Worm (Caenorhabditis elegans) whole organism, early embryonic: Measurements from ENCODE around the gene F54F7.2.

Experiments used
- B0310.2 ChIP-seq: sonication (generic microtip); optimal IDR thresholded peaks from 2 replicates; lab custom pipeline; 2016; ENCODE audit warnings: mild to moderate bottlenecking, missing genetic modification characterization, missing compliant biosample characterization
- F13C5.2 ChIP-seq: sonication (generic microtip); optimal IDR thresholded peaks from 2 replicates; lab custom pipeline; 2017; ENCODE audit warnings: mild to moderate bottlenecking, missing genetic modification characterization, inconsistent platforms, missing compliant biosample characterization
- aly-1 ChIP-seq: sonication (generic microtip); optimal IDR thresholded peaks from 2 replicates; lab custom pipeline; 2016; ENCODE audit warnings: missing genetic modification characterization, missing compliant biosample characterization
- ama-1 ChIP-seq: fragments of 150-350 bp; optimal IDR thresholded peaks from 2 replicates; lab custom pipeline; 2014
- ceh-13 ChIP-seq: fragments of 200-800 bp; sonication (Bioruptor generic); optimal IDR thresholded peaks from 2 replicates; lab custom pipeline; 2018; ENCODE audit warnings: mild to moderate bottlenecking, missing genetic modification characterization, missing compliant biosample characterization
- ceh-36 ChIP-seq: sonication (generic microtip); optimal IDR thresholded peaks from 2 replicates; lab custom pipeline; 2016; ENCODE audit warnings: missing genetic modification characterization, inconsistent platforms, missing compliant biosample characterization
- ets-7 ChIP-seq: sonication (generic microtip); optimal IDR thresholded peaks from 2 replicates; lab custom pipeline; 2016; ENCODE audit warnings: missing genotype, missing genetic modification characterization, missing compliant biosample characterization
- flt-1 ChIP-seq: fragments of 200-800 bp; sonication (Bioruptor generic); IDR thresholded peaks from 2 replicates; pipeline ENCODE4 v1.3.6; 2022; ENCODE audit warnings: missing genetic modification characterization, missing compliant biosample characterization
- hmbx-1 ChIP-seq: sonication (generic microtip); optimal IDR thresholded peaks from 2 replicates; lab custom pipeline; 2016; ENCODE audit warnings: mild to moderate bottlenecking, missing genetic modification characterization, missing compliant biosample characterization
- hmg-4 ChIP-seq: fragments of 200-800 bp; sonication (Bioruptor generic); optimal IDR thresholded peaks from 2 replicates; lab custom pipeline; 2018; ENCODE audit warnings: mild to moderate bottlenecking, missing genetic modification characterization, missing compliant biosample characterization
- hnd-1 ChIP-seq: sonication (generic microtip); optimal IDR thresholded peaks from 2 replicates; lab custom pipeline; 2016; ENCODE audit warnings: missing genetic modification characterization, missing compliant biosample characterization
- pes-1 ChIP-seq: fragments of 200-800 bp; sonication (Bioruptor generic); IDR thresholded peaks from 2 replicates; pipeline ENCODE4 v1.3.6; 2022; ENCODE audit warnings: missing genetic modification reagents, missing genetic modification characterization, missing compliant biosample characterization
- scrt-1 ChIP-seq: fragments of 200-800 bp; sonication (Bioruptor generic); IDR thresholded peaks from 2 replicates; pipeline ENCODE4 v1.3.6; 2022; ENCODE audit warnings: missing genetic modification characterization, missing compliant biosample characterization
- sea-1 ChIP-seq: fragments of 200-800 bp; sonication (Bioruptor generic); conservative IDR thresholded peaks from 2 replicates; pipeline ENCODE4 v1.3.6; 2022; ENCODE audit warnings: missing genetic modification characterization, missing compliant biosample characterization
- tbx-11 ChIP-seq: fragments of 200-800 bp; sonication (Bioruptor generic); IDR thresholded peaks from 2 replicates; pipeline ENCODE4 v1.3.6; 2022; ENCODE audit warnings: missing genetic modification characterization, missing compliant biosample characterization
- tbx-37 ChIP-seq: fragments of 200-800 bp; sonication (Bioruptor generic); conservative IDR thresholded peaks from 2 replicates; pipeline ENCODE4 v1.3.6; 2022; ENCODE audit warnings: missing genetic modification reagents, missing genetic modification characterization, missing compliant biosample characterization
- tra-4 ChIP-seq: sonication (generic microtip); optimal IDR thresholded peaks from 2 replicates; lab custom pipeline; 2017; ENCODE audit warnings: missing genetic modification characterization, missing compliant biosample characterization

F54F7.2 gene

ce11 chrX:11856214-11856613, 12.8 kb downstream of the F54F7.2 start:
- TF ChIP-seq scrt-1 (GFP tag; lab: Robert Waterston, UW) (no peak), tbx-37 (GFP tag; lab: Robert Waterston, UW) (no peak), sea-1 (GFP tag; lab: Robert Waterston, UW) (no peak), B0310.2 (tag; lab: Kevin White, UChicago) (no peak), ceh-36 (no peak), hmg-4 (GFP tag; lab: Kevin White, UChicago) (no peak), aly-1 (tag; lab: Kevin White, UChicago) (no peak), hnd-1 (tag; lab: Kevin White, UChicago) (no peak), hmbx-1 (no peak)

- TF ChIP-seq hmg-4 (GFP tag; lab: Kevin White, UChicago) (no peak), F13C5.2 (no peak), ama-1 (lab: Kevin White, UChicago) (no peak), ets-7 (tag; lab: Kevin White, UChicago) (no peak), hnd-1 (tag; lab: Kevin White, UChicago) (no peak), sea-1 (GFP tag; lab: Robert Waterston, UW) (no peak), hmbx-1 (no peak), ceh-13 (GFP tag; lab: Kevin White, UChicago) (no peak), B0310.2 (tag; lab: Kevin White, UChicago) (no peak), tbx-11 (GFP tag; lab: Robert Waterston, UW) (no peak), flt-1 (GFP tag; lab: Robert Waterston, UW) (no peak), tra-4 (tag; lab: Kevin White, UChicago) (no peak), ceh-36 (no peak), aly-1 (tag; lab: Kevin White, UChicago) (no peak), tbx-37 (GFP tag; lab: Robert Waterston, UW) (no peak), scrt-1 (GFP tag; lab: Robert Waterston, UW) (no peak)
Observed at ce11 chrX:11857178-11857577, 13.7 kb downstream of the F54F7.2 start, which contains the start of gene mes-1. TSS of gene mes-1 (plus strand) at chrX:11857478.

- TF ChIP-seq B0310.2 (tag; lab: Kevin White, UChicago) (no peak), pes-1 (no peak), aly-1 (tag; lab: Kevin White, UChicago) (no peak), scrt-1 (GFP tag; lab: Robert Waterston, UW) (no peak), ceh-36 (no peak), tra-4 (tag; lab: Kevin White, UChicago) (no peak), ets-7 (tag; lab: Kevin White, UChicago) (no peak), tbx-37 (GFP tag; lab: Robert Waterston, UW) (no peak), F13C5.2 (no peak), ceh-13 (GFP tag; lab: Kevin White, UChicago) (no peak), hmbx-1 (no peak), hmg-4 (GFP tag; lab: Kevin White, UChicago) (no peak), flt-1 (GFP tag; lab: Robert Waterston, UW) (no peak), hnd-1 (tag; lab: Kevin White, UChicago) (no peak), ama-1 (lab: Kevin White, UChicago) (no peak), sea-1 (GFP tag; lab: Robert Waterston, UW) (no peak)
Observed at ce11 chrX:11863307-11863706, 19.8 kb downstream of the F54F7.2 start, which contains the start of gene F54F7.10. TSS of gene F54F7.10 (plus strand) at chrX:11863607.

ce11 chrX:11865083-11865482, 21.6 kb downstream of the F54F7.2 start, which contains the start of gene F54F7.6:
TSS of gene F54F7.6 (plus strand) at chrX:11865383.
- TF ChIP-seq ceh-36 (no peak), scrt-1 (GFP tag; lab: Robert Waterston, UW) (no peak), ceh-13 (GFP tag; lab: Kevin White, UChicago) (no peak), B0310.2 (tag; lab: Kevin White, UChicago) (no peak), tbx-11 (GFP tag; lab: Robert Waterston, UW) (no peak), ama-1 (lab: Kevin White, UChicago) (no peak), flt-1 (GFP tag; lab: Robert Waterston, UW) (no peak), ets-7 (tag; lab: Kevin White, UChicago) (no peak), tbx-37 (GFP tag; lab: Robert Waterston, UW) (no peak), hmbx-1 (no peak), sea-1 (GFP tag; lab: Robert Waterston, UW) (no peak), tra-4 (tag; lab: Kevin White, UChicago) (no peak), F13C5.2 (no peak)

ce11 chrX:11869260-11869659, 25.8 kb downstream of the F54F7.2 start, which contains the start of gene dot-1.2:
TSS of gene dot-1.2 (minus strand) at chrX:11869360.
- no peak for TF ChIP-seq pes-1
- TF ChIP-seq F13C5.2: no peak
- no peak for TF ChIP-seq tbx-11 (GFP tag; lab: Robert Waterston, UW)
- no peak for TF ChIP-seq aly-1 (tag; lab: Kevin White, UChicago)
- TF ChIP-seq B0310.2 (tag; lab: Kevin White, UChicago): no peak
- no peak for TF ChIP-seq hnd-1 (tag; lab: Kevin White, UChicago)
- no peak for TF ChIP-seq tbx-37 (GFP tag; lab: Robert Waterston, UW)
- TF ChIP-seq ceh-36: no peak
- no peak for TF ChIP-seq ceh-13 (GFP tag; lab: Kevin White, UChicago)
- no peak for TF ChIP-seq tra-4 (tag; lab: Kevin White, UChicago)
- no peak for TF ChIP-seq hmg-4 (GFP tag; lab: Kevin White, UChicago)
- TF ChIP-seq ama-1 (lab: Kevin White, UChicago): no peak
- no peak for TF ChIP-seq ets-7 (tag; lab: Kevin White, UChicago)
- TF ChIP-seq flt-1 (GFP tag; lab: Robert Waterston, UW): no peak
- no peak for TF ChIP-seq sea-1 (GFP tag; lab: Robert Waterston, UW)
- TF ChIP-seq hmbx-1: no peak
- no peak for TF ChIP-seq scrt-1 (GFP tag; lab: Robert Waterston, UW)

ce11 chrX:11870393-11870792, 26.9 kb downstream of the F54F7.2 start:
- TF ChIP-seq B0310.2 (tag; lab: Kevin White, UChicago) (no peak), ets-7 (tag; lab: Kevin White, UChicago) (peak; percentile 60)

- TF ChIP-seq sea-1 (GFP tag; lab: Robert Waterston, UW) (no peak), scrt-1 (GFP tag; lab: Robert Waterston, UW) (0 out of 2 replicates have a peak, but pooled peaks have one; percentile 16)
Observed at ce11 chrX:11872210-11872609, 28.7 kb downstream of the F54F7.2 start.
